Fruit fly (Drosophila melanogaster) whole organism, embryonic: ENCODE measurements around the gene FBXO11.

ENCODE experiments used
- Antp ChIP-seq: fragments of 200-800 bp; sonication (Bioruptor generic); optimal IDR thresholded peaks from 3 replicates; lab custom pipeline; 2016; ENCODE audit warnings: missing biosample characterization, missing genetic modification characterization
- Asciz ChIP-seq: fragments of 200-800 bp; sonication (Bioruptor generic); optimal IDR thresholded peaks from 2 replicates; lab custom pipeline; 2017; ENCODE audit warnings: missing biosample characterization, mild to moderate bottlenecking, missing genetic modification characterization, missing genetic modification reagents
- CG11696 ChIP-seq: fragments of 200-800 bp; sonication (Bioruptor generic); IDR thresholded peaks from 2 replicates; pipeline ENCODE4 v1.3.6; 2022; ENCODE audit warnings: missing biosample characterization, missing genetic modification characterization
- CG12236 ChIP-seq: fragments of 200-800 bp; sonication (Bioruptor generic); optimal IDR thresholded peaks from 2 replicates; lab custom pipeline; 2016; ENCODE audit warnings: missing biosample characterization, missing genetic modification characterization
- CG14441 ChIP-seq: fragments of 200-800 bp; sonication (Bioruptor generic); IDR thresholded peaks from 2 replicates; pipeline ENCODE4 v1.3.6; 2022; ENCODE audit warnings: missing biosample characterization, missing genetic modification characterization
- CG15601 ChIP-seq: fragments of 200-800 bp; sonication (Bioruptor generic); optimal IDR thresholded peaks from 3 replicates; lab custom pipeline; 2019; ENCODE audit warnings: missing biosample characterization, mild to moderate bottlenecking, missing genetic modification characterization, moderate library complexity
- CG16779 ChIP-seq: fragments of 200-800 bp; sonication (Bioruptor generic); IDR thresholded peaks from 2 replicates; pipeline ENCODE4 v1.3.6; 2022; ENCODE audit warnings: missing biosample characterization, missing genetic modification characterization
- CG16813 ChIP-seq: fragments of 200-800 bp; sonication (Bioruptor generic); IDR thresholded peaks from 3 replicates; pipeline ENCODE4 v1.3.6; 2022; ENCODE audit warnings: missing biosample characterization, missing genetic modification characterization; ENCODE audit not compliant: partially characterized antibody
- CG1792 ChIP-seq: fragments of 200-800 bp; sonication (Bioruptor generic); optimal IDR thresholded peaks from 2 replicates; lab custom pipeline; 2016; ENCODE audit warnings: missing biosample characterization, missing genetic modification characterization
- CG18476 ChIP-seq: fragments of 200-800 bp; sonication (Bioruptor generic); optimal IDR thresholded peaks from 2 replicates; lab custom pipeline; 2016; ENCODE audit warnings: missing biosample characterization, mild to moderate bottlenecking, missing genetic modification characterization
- CG2120 ChIP-seq: fragments of 200-800 bp; sonication (Bioruptor generic); optimal IDR thresholded peaks from 3 replicates; lab custom pipeline; 2016; ENCODE audit warnings: missing biosample characterization, missing genetic modification characterization
- CG31365 ChIP-seq: fragments of 200-800 bp; sonication (Bioruptor generic); optimal IDR thresholded peaks from 2 replicates; lab custom pipeline; 2018; ENCODE audit warnings: missing biosample characterization, mild to moderate bottlenecking, missing genetic modification characterization
- CG33213 ChIP-seq: fragments of 200-800 bp; sonication (Bioruptor generic); optimal IDR thresholded peaks from 3 replicates; lab custom pipeline; 2016; ENCODE audit warnings: missing biosample characterization, missing genetic modification characterization
- CG4707 ChIP-seq: fragments of 200-800 bp; sonication (Bioruptor generic); optimal IDR thresholded peaks from 2 replicates; lab custom pipeline; 2018; ENCODE audit warnings: missing biosample characterization, mild to moderate bottlenecking, missing genetic modification characterization, moderate library complexity
- CG4820 ChIP-seq: fragments of 200-800 bp; sonication (Bioruptor generic); optimal IDR thresholded peaks from 3 replicates; lab custom pipeline; 2016; ENCODE audit warnings: missing biosample characterization, missing genetic modification characterization
- CG6765 ChIP-seq: fragments of 200-800 bp; sonication (Bioruptor generic); optimal IDR thresholded peaks from 3 replicates; lab custom pipeline; 2017; ENCODE audit warnings: missing biosample characterization, mild to moderate bottlenecking, missing genetic modification characterization
- CG7928 ChIP-seq: fragments of 200-800 bp; sonication (Bioruptor generic); optimal IDR thresholded peaks from 2 replicates; lab custom pipeline; 2017; ENCODE audit warnings: missing biosample characterization, mild to moderate bottlenecking, missing genetic modification characterization
- CG9437 ChIP-seq: fragments of 200-800 bp; sonication (Bioruptor generic); optimal IDR thresholded peaks from 2 replicates; lab custom pipeline; 2018; ENCODE audit warnings: missing biosample characterization, mild to moderate bottlenecking, missing genetic modification characterization
- Camta ChIP-seq: fragments of 200-800 bp; sonication (Bioruptor generic); optimal IDR thresholded peaks from 2 replicates; lab custom pipeline; 2016; ENCODE audit warnings: missing biosample characterization, missing genetic modification characterization
- Drgx ChIP-seq: fragments of 200-800 bp; sonication (Bioruptor generic); IDR thresholded peaks from 2 replicates; pipeline ENCODE4 v1.3.6; 2022; ENCODE audit warnings: missing biosample characterization, missing genetic modification characterization
- Elba2 ChIP-seq: fragments of 200-800 bp; sonication (Bioruptor generic); optimal IDR thresholded peaks from 3 replicates; lab custom pipeline; 2016; ENCODE audit warnings: missing biosample characterization, missing genetic modification characterization
- Jarid2 ChIP-seq: fragments of 200-800 bp; sonication (Bioruptor generic); optimal IDR thresholded peaks from 3 replicates; lab custom pipeline; 2017; ENCODE audit warnings: mild to moderate bottlenecking, missing biosample characterization, missing genetic modification reagents, missing genetic modification characterization
- Pdp1 ChIP-seq, 2 experiments: fragments of 200-800 bp; sonication (Bioruptor generic); optimal IDR thresholded peaks; 3 replicates each; lab custom pipeline; 2016; ENCODE audit warnings: missing biosample characterization in 2 of 2, missing genetic modification characterization in 2 of 2, mild to moderate bottlenecking in 1 of 2, moderate library complexity in 1 of 2
- Ravus ChIP-seq: fragments of 200-800 bp; sonication (Bioruptor generic); IDR thresholded peaks from 2 replicates; pipeline ENCODE4 v1.3.6; 2022; ENCODE audit warnings: missing biosample characterization, missing genetic modification characterization
- Side ChIP-seq: fragments of 200-800 bp; sonication (Bioruptor generic); optimal IDR thresholded peaks from 2 replicates; lab custom pipeline; 2016; ENCODE audit warnings: missing biosample characterization, missing genetic modification characterization
- Ssrp ChIP-seq: fragments of 200-800 bp; sonication (Bioruptor generic); optimal IDR thresholded peaks from 2 replicates; lab custom pipeline; 2018; ENCODE audit warnings: missing biosample characterization, mild to moderate bottlenecking, missing genetic modification characterization, moderate library complexity
- TFAM ChIP-seq: fragments of 200-800 bp; sonication (Bioruptor generic); optimal IDR thresholded peaks from 2 replicates; lab custom pipeline; 2017; ENCODE audit warnings: missing biosample characterization, missing genetic modification characterization, inconsistent platforms
- Tbp ChIP-seq: fragments of >200 bp; optimal IDR thresholded peaks from 2 replicates; lab custom pipeline; 2018; ENCODE audit warnings: missing biosample characterization, missing genetic modification characterization
- aop ChIP-seq: fragments of 200-800 bp; sonication (Bioruptor generic); IDR thresholded peaks from 2 replicates; pipeline ENCODE4 v1.3.6; 2022; ENCODE audit warnings: missing biosample characterization, missing genetic modification characterization
- bowl ChIP-seq: fragments of 200-800 bp; sonication (Bioruptor generic); IDR thresholded peaks from 2 replicates; pipeline ENCODE4 v1.3.6; 2022; ENCODE audit warnings: missing biosample characterization, missing genetic modification characterization
- chn ChIP-seq: fragments of 200-800 bp; sonication (Bioruptor generic); optimal IDR thresholded peaks from 2 replicates; lab custom pipeline; 2016; ENCODE audit warnings: missing biosample characterization, missing genetic modification characterization
- dmrt11E ChIP-seq: fragments of 200-800 bp; sonication (Bioruptor generic); optimal IDR thresholded peaks from 3 replicates; lab custom pipeline; 2018; ENCODE audit warnings: missing biosample characterization, mild to moderate bottlenecking, missing genetic modification characterization, moderate library complexity
- esg ChIP-seq: fragments of 200-800 bp; sonication (Bioruptor generic); conservative IDR thresholded peaks from 2 replicates; pipeline ENCODE4 v1.3.6; 2022; ENCODE audit warnings: missing biosample characterization, missing genetic modification characterization
- eve ChIP-seq, 2 experiments: fragments of >200 bp; optimal IDR thresholded peaks; 2 replicates each; lab custom pipeline; 2017; ENCODE audit warnings: missing biosample characterization in 2 of 2, missing genetic modification characterization in 2 of 2
- fd102C ChIP-seq: fragments of 200-800 bp; sonication (Bioruptor generic); optimal IDR thresholded peaks from 2 replicates; lab custom pipeline; 2018; ENCODE audit warnings: missing biosample characterization, mild to moderate bottlenecking, missing genetic modification characterization, moderate library complexity
- ham ChIP-seq: fragments of 200-800 bp; sonication (Bioruptor generic); IDR thresholded peaks from 2 replicates; pipeline ENCODE4 v1.3.6; 2022; ENCODE audit warnings: missing biosample characterization, missing genetic modification characterization
- lola ChIP-seq, 3 experiments: fragments of >200 bp in 2 of 3; fragments of 200-800 bp in 1 of 3; sonication (Bioruptor generic) in 1 of 3; optimal IDR thresholded peaks; 2 replicates each; lab custom pipeline; 2017 to 2019; ENCODE audit warnings: missing biosample characterization in 3 of 3, missing genetic modification characterization in 3 of 3, mild to moderate bottlenecking in 1 of 3, moderate library complexity in 1 of 3
- nom ChIP-seq: fragments of 200-800 bp; sonication (Bioruptor generic); optimal IDR thresholded peaks from 2 replicates; lab custom pipeline; 2017; ENCODE audit warnings: missing biosample characterization, missing genetic modification characterization, mild to moderate bottlenecking, moderate library complexity, missing genetic modification reagents
- ro ChIP-seq: fragments of 200-800 bp; sonication (Bioruptor generic); IDR thresholded peaks from 2 replicates; pipeline ENCODE4 v1.3.6; 2022; ENCODE audit warnings: missing biosample characterization, missing genetic modification characterization
- schlank ChIP-seq: fragments of 200-800 bp; sonication (Bioruptor generic); optimal IDR thresholded peaks from 2 replicates; lab custom pipeline; 2018; ENCODE audit warnings: missing biosample characterization, mild to moderate bottlenecking, missing genetic modification characterization
- shn ChIP-seq: fragments of 200-800 bp; sonication (Bioruptor generic); optimal IDR thresholded peaks from 3 replicates; lab custom pipeline; 2016; ENCODE audit warnings: missing biosample characterization, missing genetic modification characterization
- sug ChIP-seq: fragments of 200-800 bp; optimal IDR thresholded peaks from 2 replicates; lab custom pipeline; 2019; ENCODE audit warnings: missing biosample characterization, mild to moderate bottlenecking, missing genetic modification characterization, moderate library complexity
- tll ChIP-seq, 2 experiments: fragments of 200-800 bp in 1 of 2; fragments of >200 bp in 1 of 2; sonication (Bioruptor generic) in 1 of 2; optimal IDR thresholded peaks; 2 replicates each; lab custom pipeline; 2017 to 2019; ENCODE audit warnings: missing biosample characterization in 2 of 2, missing genetic modification characterization in 2 of 2, mild to moderate bottlenecking in 1 of 2, moderate library complexity in 1 of 2
- trh ChIP-seq: fragments of 200-800 bp; sonication (Bioruptor generic); optimal IDR thresholded peaks from 2 replicates; lab custom pipeline; 2016; ENCODE audit warnings: missing biosample characterization, missing genetic modification characterization
- ttk ChIP-seq: fragments of 200-800 bp; sonication (Bioruptor generic); IDR thresholded peaks from 2 replicates; pipeline ENCODE4 v2.1.2; 2022; ENCODE audit warnings: missing biosample characterization, missing genetic modification characterization
- twi ChIP-seq: fragments of 200-800 bp; optimal IDR thresholded peaks from 2 replicates; lab custom pipeline; 2019; ENCODE audit warnings: missing biosample characterization, mild to moderate bottlenecking, missing genetic modification characterization, moderate library complexity
- wek ChIP-seq: fragments of 200-800 bp; sonication (Bioruptor generic); optimal IDR thresholded peaks from 3 replicates; lab custom pipeline; 2018; ENCODE audit warnings: missing biosample characterization, mild to moderate bottlenecking, missing genetic modification characterization, moderate library complexity
- zfh1 ChIP-seq: fragments of 200-800 bp; sonication (Bioruptor generic); IDR thresholded peaks from 3 replicates; pipeline ENCODE4 v1.3.6; 2022; ENCODE audit warnings: missing biosample characterization, missing genetic modification characterization

Gene FBXO11

dm6 chr3R:9767620-9768592, 41.3 kb downstream of the FBXO11 start, which contains the start of gene Naa80 (continued):
- TF ChIP-seq CG14441 (GFP tag; lab: Robert Waterston, UW), result peak; percentile 35; the same call in 1 of the 2 replicates
- TF ChIP-seq trh (GFP tag; lab: Kevin White, UChicago), result peak; percentile 19
- no peak for TF ChIP-seq CG11696 (GFP tag; lab: Robert Waterston, UW)
- peak; percentile 80 for TF ChIP-seq chn (GFP tag; lab: Kevin White, UChicago)
- peak; percentile 46 for TF ChIP-seq ttk (GFP tag; lab: Robert Waterston, UW)
- peak; percentile 71 for TF ChIP-seq sug (tag; lab: Kevin White, UChicago)
- TF ChIP-seq CG6765 (GFP tag; lab: Kevin White, UChicago), result peak; percentile 35
- peak; percentile 73; the same call in 1 of the 2 replicates for TF ChIP-seq CG16779 (GFP tag; lab: Robert Waterston, UW)
- TF ChIP-seq bowl, result no peak
- no peak; the same call in 1 of the 2 replicates for TF ChIP-seq Ravus (GFP tag; lab: Robert Waterston, UW)
- TF ChIP-seq tll (GFP tag; optimal IDR thresholded peaks at IDR 0.05; lab: Kevin White, UChicago), result peak in 1 of 2 experiments; percentile 32
- TF ChIP-seq dmrt11E, result peak; percentile 16
- no peak for TF ChIP-seq Jarid2
- TF ChIP-seq Drgx (GFP tag; lab: Robert Waterston, UW), result peak; percentile 11; the same call in 1 of the 2 replicates
- TF ChIP-seq Antp (GFP tag; lab: Kevin White, UChicago), result peak; percentile 89
- no peak for TF ChIP-seq aop (GFP tag; lab: Robert Waterston, UW)
- TF ChIP-seq eve (GFP tag; optimal IDR thresholded peaks at IDR 0.05; lab: Kevin White, UChicago), result no peak
- TF ChIP-seq lola (GFP tag; optimal IDR thresholded peaks at IDR 0.05; lab: Kevin White, UChicago), result no peak
- peak; percentile 89 for TF ChIP-seq CG2120 (GFP tag; lab: Kevin White, UChicago)
- TF ChIP-seq Ssrp (tag; lab: Kevin White, UChicago), result peak; percentile 12
- TF ChIP-seq ham (GFP tag; lab: Robert Waterston, UW), result no peak
- TF ChIP-seq shn (GFP tag; lab: Kevin White, UChicago), result peak; percentile 67
- TF ChIP-seq CG12236, result no peak
- TF ChIP-seq CG4707, result peak; percentile 7
- TF ChIP-seq CG31365 (tag; lab: Kevin White, UChicago), result no peak
- peak; percentile 9 for TF ChIP-seq Tbp
- no peak for TF ChIP-seq esg
- peak; percentile 64 for TF ChIP-seq zfh1 (GFP tag; lab: Robert Waterston, UW)
- peak; percentile 22 for TF ChIP-seq CG15601
- peak; percentile 7 for TF ChIP-seq CG7928 (GFP tag; lab: Kevin White, UChicago)
- TF ChIP-seq Pdp1 (GFP tag; optimal IDR thresholded peaks at IDR 0.05; lab: Kevin White, UChicago), result peak; percentile 54 to 73
- TF ChIP-seq twi, result peak; percentile 5
- TF ChIP-seq ro, result no peak
- TF ChIP-seq CG18476, result peak; percentile 43
- TF ChIP-seq CG4820 (GFP tag; lab: Kevin White, UChicago), result peak; percentile 8
- TF ChIP-seq CG33213 (GFP tag; lab: Kevin White, UChicago), result peak; percentile 57
- TF ChIP-seq Camta (GFP tag; lab: Kevin White, UChicago), result peak; percentile 35
- TF ChIP-seq CG16813, result peak; percentile 46; the same call in 1 of the 3 replicates
- TF ChIP-seq schlank (tag; lab: Kevin White, UChicago), result no peak
- TF ChIP-seq Asciz (GFP tag; lab: Kevin White, UChicago), result no peak
- TF ChIP-seq CG9437 (GFP tag; lab: Kevin White, UChicago), result no peak
- TF ChIP-seq fd102C (GFP tag; lab: Kevin White, UChicago), result no peak
- no peak for TF ChIP-seq Elba2 (GFP tag; lab: Kevin White, UChicago)
- TF ChIP-seq nom (GFP tag; lab: Kevin White, UChicago), result peak; percentile 71
- TF ChIP-seq TFAM (GFP tag; lab: Kevin White, UChicago), result no peak
- TF ChIP-seq Side (GFP tag; lab: Kevin White, UChicago), result peak; percentile 83
- TF ChIP-seq wek (GFP tag; lab: Kevin White, UChicago), result no peak
- peak; percentile 25 for TF ChIP-seq CG1792 (GFP tag; lab: Kevin White, UChicago)
